Fruit fly (Drosophila melanogaster) whole organism, embryonic: ENCODE data around the gene h-cup.

Source experiments
- Adf1 ChIP-seq: fragments of 200-800 bp; sonication (Bioruptor generic); IDR thresholded peaks from 2 replicates; pipeline ENCODE4 v1.3.6; 2022; ENCODE audit warnings: missing biosample characterization, missing genetic modification characterization
- Awh ChIP-seq: fragments of 200-800 bp; sonication (Bioruptor generic); IDR thresholded peaks from 2 replicates; pipeline ENCODE4, ENCODE4 v1.3.6; 2022; ENCODE audit warnings: missing biosample characterization, missing genetic modification characterization
- Bdp1 ChIP-seq: fragments of 200-800 bp; sonication (Bioruptor generic); optimal IDR thresholded peaks from 3 replicates; lab custom pipeline; 2016; ENCODE audit warnings: missing biosample characterization, missing genetic modification characterization
- Bgb ChIP-seq: fragments of 200-800 bp; sonication (Bioruptor generic); IDR thresholded peaks from 2 replicates; pipeline ENCODE4 v1.3.6; 2022; ENCODE audit warnings: missing biosample characterization, missing genetic modification characterization; ENCODE audit not compliant: partially characterized antibody
- CG10147 ChIP-seq: fragments of 200-800 bp; sonication (Bioruptor generic); optimal IDR thresholded peaks from 2 replicates; lab custom pipeline; 2019; ENCODE audit warnings: missing biosample characterization, mild to moderate bottlenecking, missing genetic modification characterization, moderate library complexity
- CG10366 ChIP-seq: fragments of 200-800 bp; sonication (Bioruptor generic); IDR thresholded peaks from 2 replicates; pipeline ENCODE4 v1.3.6; 2022; ENCODE audit warnings: missing biosample characterization, missing genetic modification characterization
- CG10462 ChIP-seq: fragments of 200-800 bp; sonication (Bioruptor generic); optimal IDR thresholded peaks from 2 replicates; lab custom pipeline; 2016; ENCODE audit warnings: missing biosample characterization, missing genetic modification characterization
- CG11696 ChIP-seq: fragments of 200-800 bp; sonication (Bioruptor generic); IDR thresholded peaks from 2 replicates; pipeline ENCODE4 v1.3.6; 2022; ENCODE audit warnings: missing biosample characterization, missing genetic modification characterization
- CG14014 ChIP-seq: fragments of 200-800 bp; sonication (Bioruptor generic); IDR thresholded peaks from 2 replicates; pipeline ENCODE4 v1.3.6; 2022; ENCODE audit warnings: missing biosample characterization, missing genetic modification characterization
- CG14441 ChIP-seq: fragments of 200-800 bp; sonication (Bioruptor generic); IDR thresholded peaks from 2 replicates; pipeline ENCODE4 v1.3.6; 2022; ENCODE audit warnings: missing biosample characterization, missing genetic modification characterization
- CG15696 ChIP-seq: fragments of 200-800 bp; sonication (Bioruptor generic); optimal IDR thresholded peaks from 2 replicates; lab custom pipeline; 2019; ENCODE audit warnings: missing biosample characterization, mild to moderate bottlenecking, missing genetic modification characterization, moderate library complexity
- CG17359 ChIP-seq: fragments of 200-800 bp; sonication (Bioruptor generic); optimal IDR thresholded peaks from 3 replicates; lab custom pipeline; 2018; ENCODE audit warnings: missing biosample characterization, mild to moderate bottlenecking, missing genetic modification characterization, moderate library complexity
- CG17385 ChIP-seq: fragments of 200-800 bp; sonication (Bioruptor generic); optimal IDR thresholded peaks from 3 replicates; lab custom pipeline; 2018; ENCODE audit warnings: missing biosample characterization, mild to moderate bottlenecking, missing genetic modification characterization
- CG18619 ChIP-seq: fragments of 200-800 bp; sonication (Bioruptor generic); optimal IDR thresholded peaks from 3 replicates; lab custom pipeline; 2017; ENCODE audit warnings: missing biosample characterization, mild to moderate bottlenecking, missing genetic modification characterization
- CG2199 ChIP-seq: fragments of 200-800 bp; sonication (Bioruptor generic); IDR thresholded peaks from 3 replicates; pipeline ENCODE4 v1.3.6; 2022; ENCODE audit warnings: missing biosample characterization, missing genetic modification characterization
- CG32532 ChIP-seq: fragments of 200-800 bp; sonication (Bioruptor generic); IDR thresholded peaks from 2 replicates; pipeline ENCODE4 v1.3.6; 2022; ENCODE audit warnings: missing biosample characterization, missing genetic modification characterization
- CG33557 ChIP-seq: fragments of 200-800 bp; sonication (Bioruptor generic); optimal IDR thresholded peaks from 2 replicates; lab custom pipeline; 2019; ENCODE audit warnings: missing biosample characterization, mild to moderate bottlenecking, missing genetic modification characterization, moderate library complexity
- CG3407 ChIP-seq: fragments of 200-800 bp; sonication (Bioruptor generic); optimal IDR thresholded peaks from 2 replicates; lab custom pipeline; 2018; ENCODE audit warnings: missing biosample characterization, mild to moderate bottlenecking, missing genetic modification characterization
- CG4328 ChIP-seq: fragments of 200-800 bp; sonication (Bioruptor generic); optimal IDR thresholded peaks from 3 replicates; lab custom pipeline; 2017; ENCODE audit warnings: missing biosample characterization, missing genetic modification reagents, missing genetic modification characterization
- CG4404 ChIP-seq: fragments of 200-800 bp; sonication (Bioruptor generic); IDR thresholded peaks from 2 replicates; pipeline ENCODE4 v1.3.6; 2022; ENCODE audit warnings: missing biosample characterization, missing genetic modification characterization
- CG4707 ChIP-seq: fragments of 200-800 bp; sonication (Bioruptor generic); optimal IDR thresholded peaks from 2 replicates; lab custom pipeline; 2018; ENCODE audit warnings: missing biosample characterization, mild to moderate bottlenecking, missing genetic modification characterization, moderate library complexity
- CG5245 ChIP-seq: fragments of 200-800 bp; sonication (Bioruptor generic); optimal IDR thresholded peaks from 3 replicates; lab custom pipeline; 2016; ENCODE audit warnings: missing biosample characterization, missing genetic modification characterization
- CG8290 ChIP-seq, 3 experiments: fragments of 200-800 bp; sonication (Bioruptor generic); optimal IDR thresholded peaks; 2 replicates each; lab custom pipeline; 2016 to 2019; ENCODE audit warnings: missing biosample characterization in 3 of 3, missing genetic modification characterization in 3 of 3, mild to moderate bottlenecking in 2 of 3, moderate library complexity in 1 of 3
- CoRest ChIP-seq: fragments of 200-800 bp; sonication (Bioruptor generic); optimal IDR thresholded peaks from 3 replicates; lab custom pipeline; 2018; ENCODE audit warnings: missing biosample characterization, mild to moderate bottlenecking, missing genetic modification characterization, moderate library complexity
- Doc3 ChIP-seq: fragments of 200-800 bp; sonication (Bioruptor generic); IDR thresholded peaks from 3 replicates; pipeline ENCODE4 v1.3.6; 2022; ENCODE audit warnings: missing biosample characterization, missing genetic modification characterization; ENCODE audit not compliant: partially characterized antibody
- Drgx ChIP-seq: fragments of 200-800 bp; sonication (Bioruptor generic); IDR thresholded peaks from 2 replicates; pipeline ENCODE4 v1.3.6; 2022; ENCODE audit warnings: missing biosample characterization, missing genetic modification characterization
- H2.0 ChIP-seq: fragments of 200-800 bp; sonication (Bioruptor generic); IDR thresholded peaks from 2 replicates; pipeline ENCODE4 v1.3.6; 2022; ENCODE audit warnings: missing biosample characterization, missing genetic modification characterization
- HLH3B ChIP-seq: fragments of 200-800 bp; sonication (Bioruptor generic); IDR thresholded peaks from 2 replicates; pipeline ENCODE4 v1.3.6; 2022; ENCODE audit warnings: missing biosample characterization, missing genetic modification characterization
- MTF-1 ChIP-seq: fragments of 200-800 bp; sonication (Bioruptor generic); optimal IDR thresholded peaks from 2 replicates; lab custom pipeline; 2018; ENCODE audit warnings: missing biosample characterization, mild to moderate bottlenecking, missing genetic modification characterization, borderline replicate concordance
- Nf-YA ChIP-seq: fragments of 200-800 bp; sonication (Bioruptor generic); IDR thresholded peaks from 2 replicates; pipeline ENCODE4 v1.3.6; 2022; ENCODE audit warnings: missing biosample characterization, missing genetic modification characterization
- Nf-YC ChIP-seq: fragments of 200-800 bp; optimal IDR thresholded peaks from 3 replicates; lab custom pipeline; 2019; ENCODE audit warnings: missing biosample characterization, mild to moderate bottlenecking, missing genetic modification characterization, moderate library complexity
- Rx ChIP-seq: fragments of 200-800 bp; sonication (Bioruptor generic); IDR thresholded peaks from 2 replicates; pipeline ENCODE4 v1.3.6; 2022; ENCODE audit warnings: missing biosample characterization, missing genetic modification characterization
- Side ChIP-seq: fragments of 200-800 bp; sonication (Bioruptor generic); optimal IDR thresholded peaks from 2 replicates; lab custom pipeline; 2016; ENCODE audit warnings: missing biosample characterization, missing genetic modification characterization
- Stat92E ChIP-seq, 3 experiments: fragments of >200 bp in 2 of 3; fragments of 200-800 bp in 1 of 3; sonication (Bioruptor generic) in 1 of 3; optimal IDR thresholded peaks; 2 replicates each; lab custom pipeline; 2017 to 2019; ENCODE audit warnings: missing biosample characterization in 3 of 3, missing genetic modification characterization in 3 of 3, mild to moderate bottlenecking in 1 of 3, moderate library complexity in 1 of 3
- az2 ChIP-seq: fragments of 200-800 bp; sonication (Bioruptor generic); optimal IDR thresholded peaks from 3 replicates; lab custom pipeline; 2016; ENCODE audit warnings: missing biosample characterization, missing genetic modification characterization
- bbx ChIP-seq: fragments of 200-800 bp; sonication (Bioruptor generic); IDR thresholded peaks from 2 replicates; pipeline ENCODE4 v1.3.6; 2022; ENCODE audit warnings: missing biosample characterization, missing genetic modification characterization; ENCODE audit not compliant: partially characterized antibody
- btn ChIP-seq: fragments of 200-800 bp; sonication (Bioruptor generic); optimal IDR thresholded peaks from 2 replicates; lab custom pipeline; 2016; ENCODE audit warnings: missing biosample characterization, missing genetic modification characterization
- ewg ChIP-seq: fragments of 200-800 bp; sonication (Bioruptor generic); optimal IDR thresholded peaks from 3 replicates; lab custom pipeline; 2017; ENCODE audit warnings: mild to moderate bottlenecking, missing biosample characterization, missing genetic modification reagents, missing genetic modification characterization
- fd96Cb ChIP-seq: fragments of 200-800 bp; sonication (Bioruptor generic); optimal IDR thresholded peaks from 2 replicates; lab custom pipeline; 2018; ENCODE audit warnings: missing biosample characterization, mild to moderate bottlenecking, missing genetic modification characterization, moderate library complexity
- gce ChIP-seq: fragments of 200-800 bp; sonication (Bioruptor generic); IDR thresholded peaks from 3 replicates; pipeline ENCODE4 v1.3.6; 2022; ENCODE audit warnings: missing biosample characterization, missing genetic modification characterization
- hkb ChIP-seq, 2 experiments: fragments of 200-800 bp in 1 of 2; fragments of >200 bp in 1 of 2; sonication (Bioruptor generic) in 1 of 2; IDR thresholded peaks in 1 of 2; optimal IDR thresholded peaks in 1 of 2; 2 replicates each; pipeline versions ENCODE4 v1.3.6 to Lab custom; 2017 to 2022; ENCODE audit warnings: missing biosample characterization in 1 of 2, missing genetic modification characterization in 1 of 2
- nmo ChIP-seq: fragments of 200-800 bp; sonication (Bioruptor generic); optimal IDR thresholded peaks from 2 replicates; lab custom pipeline; 2018; ENCODE audit warnings: missing biosample characterization, mild to moderate bottlenecking, missing genetic modification characterization, moderate library complexity
- oc ChIP-seq: fragments of 200-800 bp; sonication (Bioruptor generic); optimal IDR thresholded peaks from 2 replicates; lab custom pipeline; 2018; ENCODE audit warnings: missing biosample characterization, mild to moderate bottlenecking, missing genetic modification characterization, moderate library complexity
- sd ChIP-seq: fragments of 200-800 bp; sonication (Bioruptor generic); optimal IDR thresholded peaks from 3 replicates; lab custom pipeline; 2018; ENCODE audit warnings: missing biosample characterization, mild to moderate bottlenecking, missing genetic modification characterization, moderate library complexity
- sens ChIP-seq: fragments of 200-800 bp; sonication (Bioruptor generic); peaks from one replicate; lab custom pipeline; 2016; ENCODE audit warnings: missing biosample characterization, missing genetic modification characterization
- sna ChIP-seq: fragments of 200-800 bp; sonication (Bioruptor generic); IDR thresholded peaks from 2 replicates; pipeline ENCODE4 v1.3.6; 2022; ENCODE audit warnings: missing biosample characterization, missing genetic modification characterization; ENCODE audit not compliant: partially characterized antibody
- sob ChIP-seq: fragments of 200-800 bp; sonication (Bioruptor generic); IDR thresholded peaks from 2 replicates; pipeline ENCODE4 v1.3.6; 2022; ENCODE audit warnings: missing biosample characterization, missing genetic modification characterization
- tx ChIP-seq: fragments of 200-800 bp; sonication (Bioruptor generic); optimal IDR thresholded peaks from 2 replicates; lab custom pipeline; 2016; ENCODE audit warnings: missing biosample characterization, missing genetic modification characterization
- unpg ChIP-seq: fragments of 200-800 bp; sonication (Bioruptor generic); optimal IDR thresholded peaks from 3 replicates; lab custom pipeline; 2018; ENCODE audit warnings: missing biosample characterization, mild to moderate bottlenecking, missing genetic modification characterization, moderate library complexity

The h-cup gene

DNA sequence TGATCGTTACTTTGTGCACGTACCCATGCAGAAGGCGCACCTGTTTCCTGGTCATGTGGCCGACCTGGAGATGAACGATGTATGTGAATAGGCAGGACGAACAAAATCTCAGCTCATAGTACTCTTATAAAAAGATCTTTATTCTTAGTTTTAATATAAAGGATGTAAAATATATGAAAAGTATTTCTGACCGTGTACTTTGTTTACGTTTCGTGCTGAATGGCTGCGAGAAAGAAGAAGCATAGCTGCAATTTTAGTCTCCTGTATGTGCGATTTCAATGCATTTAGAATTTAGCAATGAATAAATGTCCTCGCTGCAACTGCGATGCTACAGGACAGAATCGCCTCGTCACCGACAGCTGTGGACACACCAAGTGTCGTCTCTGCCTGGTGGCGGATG lies 34.9 kb downstream of the h-cup start, which contains the start of the genes CG42726 and CG42727 (continued):
- TF ChIP-seq Nf-YA (GFP tag; lab: Robert Waterston, UW) (no peak), CG17385 (GFP tag; lab: Kevin White, UChicago) (peak; percentile 96), CG10147 (GFP tag; lab: Kevin White, UChicago) (peak; percentile 50), tx (GFP tag; lab: Kevin White, UChicago) (no peak), CG33557 (GFP tag; lab: Kevin White, UChicago) (no peak), CG4707 (GFP tag; lab: Kevin White, UChicago) (no peak), gce (GFP tag; lab: Robert Waterston, UW) (0 out of 3 replicates have a peak, but pooled peaks have one; percentile 27), hkb (optimal IDR thresholded peaks at IDR 0.05; lab: Kevin White, UChicago) (no peak), hkb (GFP tag; IDR thresholded peaks at IDR 0.05; lab: Robert Waterston, UW) (0 out of 2 replicates have a peak, but pooled peaks have one; percentile 40), oc (no peak), CoRest (tag; lab: Kevin White, UChicago) (peak; percentile 22), ewg (GFP tag; lab: Kevin White, UChicago) (no peak), Bgb (GFP tag; lab: Robert Waterston, UW) (no peak), CG5245 (GFP tag; lab: Kevin White, UChicago) (no peak), CG10462 (GFP tag; lab: Kevin White, UChicago) (no peak), H2.0 (GFP tag; lab: Robert Waterston, UW) (0 out of 2 replicates have a peak, but pooled peaks have one; percentile 19), Stat92E (GFP tag; optimal IDR thresholded peaks at IDR 0.05; lab: Kevin White, UChicago) (no peak), nmo (GFP tag; lab: Kevin White, UChicago) (peak; percentile 36), sd (tag; lab: Kevin White, UChicago) (peak; percentile 42), CG14441 (GFP tag; lab: Robert Waterston, UW) (0 out of 2 replicates have a peak, but pooled peaks have one; percentile 26), Doc3 (GFP tag; lab: Robert Waterston, UW) (no peak), btn (GFP tag; lab: Kevin White, UChicago) (no peak), unpg (GFP tag; lab: Kevin White, UChicago) (peak; percentile 50), CG4328 (GFP tag; lab: Kevin White, UChicago) (no peak), bbx (no peak), sens (GFP tag; lab: Kevin White, UChicago) (peak; percentile 58), Awh (GFP tag; lab: Robert Waterston, UW) (peak; percentile 10; the same call in 1 of the 2 replicates), CG17359 (tag; lab: Kevin White, UChicago) (peak; percentile 28), CG32532 (GFP tag; lab: Robert Waterston, UW) (peak; percentile 16; the same call in 1 of the 2 replicates), CG14014 (peak; percentile 62), fd96Cb (tag; lab: Kevin White, UChicago) (peak; percentile 9), CG8290 (GFP tag; optimal IDR thresholded peaks at IDR 0.05; lab: Kevin White, UChicago) (no peak), CG8290 (tag; optimal IDR thresholded peaks at IDR 0.05; lab: Kevin White, UChicago) (no peak), Bdp1 (GFP tag; lab: Kevin White, UChicago) (peak; percentile 15), Nf-YC (tag; lab: Kevin White, UChicago) (no peak), az2 (GFP tag; lab: Kevin White, UChicago) (peak; percentile 2), Side (no peak), CG11696 (GFP tag; lab: Robert Waterston, UW) (peak; percentile 41; the same call in 1 of the 2 replicates), HLH3B (no peak), CG15696 (tag; lab: Kevin White, UChicago) (peak; percentile 1), Rx (GFP tag; lab: Robert Waterston, UW) (0 out of 2 replicates have a peak, but pooled peaks have one; percentile 24), CG2199 (no peak), CG4404 (GFP tag; lab: Robert Waterston, UW) (no peak), Adf1 (no peak), MTF-1 (no peak), Drgx (GFP tag; lab: Robert Waterston, UW) (peak; percentile 62; the same call in 1 of the 2 replicates), CG10366 (GFP tag; lab: Robert Waterston, UW) (peak; percentile 40; the same call in 1 of the 2 replicates), sna (no peak), sob (GFP tag; lab: Robert Waterston, UW) (0 out of 2 replicates have a peak, but pooled peaks have one; percentile 42), CG3407 (GFP tag; lab: Kevin White, UChicago) (no peak), CG18619 (peak; percentile 17)
